Worm (Caenorhabditis elegans) whole organism, L4 larva: Measurements from ENCODE around the gene rep-1.

Source experiments
- F37D6.2 ChIP-seq: sonication (generic microtip); optimal IDR thresholded peaks from 2 replicates; lab custom pipeline; 2016; ENCODE audit warnings: mild to moderate bottlenecking, missing genetic modification characterization, missing compliant biosample characterization
- R02D3.7 ChIP-seq: fragments of 150-350 bp; sonication (generic microtip); optimal IDR thresholded peaks from 3 replicates; lab custom pipeline; 2014; ENCODE audit warnings: missing biosample characterization, missing genetic modification characterization
- T20F7.1 ChIP-seq: fragments of 200-800 bp; sonication (Bioruptor generic); optimal IDR thresholded peaks from 2 replicates; lab custom pipeline; 2018; ENCODE audit warnings: mild to moderate bottlenecking, missing genetic modification characterization, missing compliant biosample characterization
- T26A8.4 ChIP-seq: fragments of 200-800 bp; sonication (Bioruptor generic); IDR thresholded peaks from 2 replicates; pipeline ENCODE4 v1.3.6; 2022; ENCODE audit warnings: missing genetic modification characterization, missing compliant biosample characterization
- Y105C5A.15 ChIP-seq: fragments of 200-800 bp; sonication (Bioruptor generic); IDR thresholded peaks from 2 replicates; pipeline ENCODE4 v1.3.6; 2022; ENCODE audit warnings: missing genetic modification characterization, missing compliant biosample characterization
- Y5F2A.4 ChIP-seq: fragments of 200-800 bp; sonication (Bioruptor generic); optimal IDR thresholded peaks from 2 replicates; lab custom pipeline; 2018; ENCODE audit warnings: mild to moderate bottlenecking, missing genetic modification characterization, missing compliant biosample characterization
- ZK546.5 ChIP-seq, 2 experiments: sonication (generic microtip); optimal IDR thresholded peaks; 2 replicates each; lab custom pipeline; 2017; ENCODE audit warnings: missing biosample characterization in 2 of 2, missing genetic modification characterization in 2 of 2
- aha-1 ChIP-seq: fragments of 150-350 bp; peaks from one replicate; lab custom pipeline; 2014; ENCODE audit warnings: missing biosample characterization, missing genetic modification characterization
- aly-2 ChIP-seq: sonication (generic microtip); optimal IDR thresholded peaks from 2 replicates; lab custom pipeline; 2018; ENCODE audit warnings: missing biosample characterization, missing genetic modification characterization
- ama-1 ChIP-seq: fragments of 150-350 bp; optimal IDR thresholded peaks from 2 replicates; lab custom pipeline; 2014; ENCODE audit warnings: inconsistent platforms, mixed read lengths
- ceh-28 ChIP-seq: fragments of 150-350 bp; optimal IDR thresholded peaks from 2 replicates; lab custom pipeline; 2014; ENCODE audit warnings: missing biosample characterization, missing genetic modification reagents, missing genetic modification characterization
- ceh-32 ChIP-seq: sonication (generic microtip); optimal IDR thresholded peaks from 2 replicates; lab custom pipeline; 2016; ENCODE audit warnings: mild to moderate bottlenecking, missing genetic modification characterization, missing compliant biosample characterization; ENCODE audit not compliant: poor library complexity
- ceh-62 ChIP-seq: sonication (generic microtip); optimal IDR thresholded peaks from 2 replicates; lab custom pipeline; 2017; ENCODE audit warnings: missing biosample characterization, missing genetic modification characterization
- daf-19 ChIP-seq: fragments of 200-800 bp; sonication (Bioruptor generic); conservative IDR thresholded peaks from 2 replicates; pipeline ENCODE4 v1.3.6; 2022; ENCODE audit warnings: missing genetic modification characterization, missing compliant biosample characterization
- dmd-8 ChIP-seq: fragments of 200-800 bp; sonication (Bioruptor generic); IDR thresholded peaks from 2 replicates; pipeline ENCODE4 v1.3.6; 2022; ENCODE audit warnings: missing genetic modification characterization, missing compliant biosample characterization
- dmd-9 ChIP-seq: fragments of 200-800 bp; sonication (Bioruptor generic); IDR thresholded peaks from 2 replicates; pipeline ENCODE4 v1.3.6; 2022; ENCODE audit warnings: missing genetic modification reagents, missing genetic modification characterization, missing compliant biosample characterization
- dve-1 ChIP-seq: sonication (generic microtip); optimal IDR thresholded peaks from 2 replicates; lab custom pipeline; 2017; ENCODE audit warnings: antibody characterized with exemption, mild to moderate bottlenecking, missing genetic modification characterization, missing compliant biosample characterization; ENCODE audit not compliant: insufficient read depth
- egl-43 ChIP-seq: fragments of 200-800 bp; sonication (Bioruptor generic); IDR thresholded peaks from 2 replicates; pipeline ENCODE4 v1.3.6; 2022; ENCODE audit warnings: missing genetic modification reagents, missing genetic modification characterization, missing compliant biosample characterization
- fkh-10 ChIP-seq: fragments of 150-350 bp; optimal IDR thresholded peaks from 2 replicates; lab custom pipeline; 2014; ENCODE audit warnings: missing biosample characterization, missing genetic modification reagents, missing genetic modification characterization
- lim-7 ChIP-seq: fragments of 200-800 bp; sonication (Bioruptor generic); IDR thresholded peaks from 2 replicates; pipeline ENCODE4 v1.3.6; 2022; ENCODE audit warnings: missing genetic modification characterization, missing compliant biosample characterization
- lin-1 ChIP-seq: fragments of 200-800 bp; sonication (Bioruptor generic); IDR thresholded peaks from 2 replicates; pipeline ENCODE4 v1.3.6; 2022; ENCODE audit warnings: missing genetic modification reagents, missing genetic modification characterization, missing compliant biosample characterization
- lin-15B ChIP-seq: fragments of 150-350 bp; sonication (generic microtip); optimal IDR thresholded peaks from 3 replicates; lab custom pipeline; 2014; ENCODE audit warnings: missing biosample characterization, missing genetic modification characterization
- lin-29 ChIP-seq: fragments of 200-800 bp; sonication (Bioruptor generic); IDR thresholded peaks from 2 replicates; pipeline ENCODE4 v1.3.6; 2022; ENCODE audit warnings: missing genetic modification reagents, missing genetic modification characterization, missing compliant biosample characterization
- lin-39 ChIP-seq: fragments of 150-350 bp; optimal IDR thresholded peaks from 2 replicates; lab custom pipeline; 2014; ENCODE audit warnings: missing biosample characterization, missing genetic modification reagents, missing genetic modification characterization
- lsy-2 ChIP-seq, 2 experiments: fragments of 150-350 bp in 1 of 2; sonication (generic microtip) in 1 of 2; optimal IDR thresholded peaks; 2 replicates each; lab custom pipeline; 2014 to 2017; ENCODE audit warnings: missing biosample characterization in 2 of 2, missing genetic modification characterization in 2 of 2
- madf-5 ChIP-seq, 2 experiments: fragments of 200-800 bp; sonication (Bioruptor generic); IDR thresholded peaks; 2 replicates each; pipeline ENCODE4 v1.3.6; 2022; ENCODE audit warnings: missing compliant biosample characterization in 2 of 2, missing genetic modification characterization in 2 of 2
- mdl-1 ChIP-seq, 2 experiments: fragments of 150-350 bp in 1 of 2; sonication (generic microtip) in 1 of 2; optimal IDR thresholded peaks; 2 replicates each; lab custom pipeline; 2014 to 2017; ENCODE audit warnings: missing biosample characterization in 2 of 2, missing genetic modification characterization in 2 of 2
- mdt-29 ChIP-seq: fragments of 200-800 bp; sonication (Bioruptor generic); IDR thresholded peaks from 2 replicates; pipeline ENCODE4 v1.3.6; 2022; ENCODE audit warnings: missing genetic modification reagents, missing genetic modification characterization, missing compliant biosample characterization
- nhr-11 ChIP-seq: fragments of 150-350 bp; optimal IDR thresholded peaks from 2 replicates; lab custom pipeline; 2014; ENCODE audit warnings: missing biosample characterization, missing genetic modification characterization
- nhr-25 ChIP-seq: sonication (generic microtip); optimal IDR thresholded peaks from 2 replicates; lab custom pipeline; 2017; ENCODE audit warnings: missing genetic modification characterization, mild to moderate bottlenecking, missing compliant biosample characterization, antibody characterized with exemption, moderate library complexity, borderline replicate concordance; ENCODE audit not compliant: insufficient read depth
- nhr-28 ChIP-seq: fragments of 150-350 bp; optimal IDR thresholded peaks from 2 replicates; lab custom pipeline; 2014; ENCODE audit warnings: missing biosample characterization, missing genetic modification characterization
- nhr-42 ChIP-seq: fragments of 200-800 bp; sonication (Bioruptor generic); IDR thresholded peaks from 2 replicates; pipeline ENCODE4 v1.3.6; 2022; ENCODE audit warnings: missing genetic modification characterization, missing compliant biosample characterization
- nhr-48 ChIP-seq: sonication (generic microtip); optimal IDR thresholded peaks from 2 replicates; lab custom pipeline; 2016; ENCODE audit warnings: mild to moderate bottlenecking, missing genetic modification characterization, missing compliant biosample characterization
- nhr-77 ChIP-seq: fragments of 150-350 bp; optimal IDR thresholded peaks from 2 replicates; lab custom pipeline; 2014; ENCODE audit warnings: missing biosample characterization, missing genetic modification characterization
- pha-4 ChIP-seq, 2 experiments: fragments of 150-350 bp in 1 of 2; fragments of 200-800 bp in 1 of 2; sonication (Bioruptor generic) in 1 of 2; IDR thresholded peaks in 1 of 2; optimal IDR thresholded peaks in 1 of 2; 2 replicates each; pipeline versions ENCODE4 v1.3.6 to Lab custom; 2014 to 2022; ENCODE audit warnings: missing genetic modification characterization in 2 of 2, missing genetic modification reagents in 2 of 2, missing biosample characterization in 1 of 2, missing compliant biosample characterization in 1 of 2
- rbr-2 ChIP-seq: sonication (generic microtip); optimal IDR thresholded peaks from 2 replicates; lab custom pipeline; 2016; ENCODE audit warnings: missing genotype, missing genetic modification characterization, missing compliant biosample characterization
- saeg-2 ChIP-seq: fragments of 200-800 bp; sonication (Bioruptor generic); IDR thresholded peaks from 2 replicates; pipeline ENCODE4 v1.3.6; 2022; ENCODE audit warnings: missing genetic modification reagents, missing genetic modification characterization, missing compliant biosample characterization
- set-16 ChIP-seq: fragments of 200-800 bp; sonication (Bioruptor generic); IDR thresholded peaks from 2 replicates; pipeline ENCODE4 v1.3.6; 2022; ENCODE audit warnings: missing genetic modification reagents, missing genetic modification characterization, missing compliant biosample characterization
- skn-1 ChIP-seq: fragments of 150-350 bp; optimal IDR thresholded peaks from 2 replicates; lab custom pipeline; 2014; ENCODE audit warnings: missing biosample characterization, missing genetic modification characterization
- spr-1 ChIP-seq: sonication (generic microtip); optimal IDR thresholded peaks from 2 replicates; lab custom pipeline; 2016; ENCODE audit warnings: mild to moderate bottlenecking, missing genetic modification characterization, missing compliant biosample characterization
- tag-97 ChIP-seq: fragments of 200-800 bp; sonication (Bioruptor generic); IDR thresholded peaks from 2 replicates; pipeline ENCODE4 v1.3.6; 2022; ENCODE audit warnings: missing genetic modification characterization, missing compliant biosample characterization
- tra-1 ChIP-seq: fragments of 200-800 bp; sonication (Bioruptor generic); IDR thresholded peaks from 2 replicates; pipeline ENCODE4 v1.3.6; 2022; ENCODE audit warnings: missing genetic modification reagents, missing genetic modification characterization, missing compliant biosample characterization
- vab-7 ChIP-seq: fragments of 200-800 bp; sonication (Bioruptor generic); IDR thresholded peaks from 2 replicates; pipeline ENCODE4 v1.3.6; 2022; ENCODE audit warnings: missing genetic modification reagents, missing genetic modification characterization, missing compliant biosample characterization
- zag-1 ChIP-seq: fragments of 150-350 bp; optimal IDR thresholded peaks from 2 replicates; lab custom pipeline; 2014; ENCODE audit warnings: missing biosample characterization, missing genetic modification characterization
- zfp-2 ChIP-seq: sonication (generic microtip); optimal IDR thresholded peaks from 2 replicates; lab custom pipeline; 2016; ENCODE audit warnings: mild to moderate bottlenecking, missing genetic modification characterization, missing compliant biosample characterization
- zip-11 ChIP-seq: fragments of 200-800 bp; sonication (Bioruptor generic); IDR thresholded peaks from 2 replicates; pipeline ENCODE4 v1.3.6; 2022; ENCODE audit warnings: missing genetic modification characterization, missing compliant biosample characterization
- zip-2 ChIP-seq: fragments of 150-350 bp; optimal IDR thresholded peaks from 2 replicates; lab custom pipeline; 2014; ENCODE audit warnings: missing biosample characterization, missing genetic modification characterization
- ztf-11 ChIP-seq: fragments of 150-350 bp; optimal IDR thresholded peaks from 2 replicates; lab custom pipeline; 2014; ENCODE audit warnings: missing biosample characterization, missing genetic modification characterization

rep-1 gene

DNA sequence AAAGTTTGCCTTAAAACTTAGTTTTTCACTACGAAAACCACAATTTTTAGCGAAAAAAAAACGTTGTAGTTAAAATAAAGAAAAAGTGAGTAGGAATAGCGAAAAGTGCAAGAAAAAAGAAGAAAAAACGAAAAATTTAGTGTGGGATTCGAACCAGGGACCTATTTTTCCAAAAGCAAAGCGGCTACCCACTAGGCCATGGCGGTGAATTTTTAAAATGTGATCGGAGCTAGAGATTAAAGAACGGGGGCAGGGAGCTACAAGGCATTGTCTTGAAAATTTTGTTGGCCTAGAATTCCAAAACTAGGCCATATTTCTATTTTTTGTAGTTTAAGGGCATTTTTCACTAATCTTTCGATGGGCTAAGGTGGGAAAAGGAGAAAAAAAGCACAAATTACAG lies 33.7 kb downstream of the rep-1 start (continued):
- TF ChIP-seq vab-7 (GFP tag; lab: Robert Waterston, UW) (peak; percentile 41; the same call in 1 of the 2 replicates), set-16 (GFP tag; lab: Robert Waterston, UW) (no peak), dmd-8 (GFP tag; lab: Robert Waterston, UW) (no peak), fkh-10 (GFP tag; lab: Kevin White, UChicago) (no peak), ceh-62 (tag; lab: Kevin White, UChicago) (no peak), nhr-11 (no peak), daf-19 (GFP tag; lab: Robert Waterston, UW) (no peak), aha-1 (peak; percentile 39), Y105C5A.15 (0 out of 2 replicates have a peak, but pooled peaks have one; percentile 52), madf-5 (GFP tag; IDR thresholded peaks at IDR 0.05; lab: Robert Waterston, UW) (peak in 1 of 2 experiments; percentile 69; a peak in 1 of 4 replicates), saeg-2 (no peak), nhr-42 (GFP tag; lab: Robert Waterston, UW) (no peak), zip-11 (GFP tag; lab: Robert Waterston, UW) (no peak), aly-2 (tag; lab: Kevin White, UChicago) (no peak), nhr-28 (no peak), lim-7 (peak; percentile 65; the same call in 1 of the 2 replicates), mdt-29 (no peak), pha-4 (GFP tag; IDR thresholded peaks at IDR 0.05; lab: Robert Waterston, UW) (0 out of 2 replicates have a peak, but pooled peaks have one; percentile 52), pha-4 (tag; optimal IDR thresholded peaks at IDR 0.05; lab: Kevin White, UChicago) (no peak)
- TF ChIP-seq, all 104 proteins: peak for 16

- TF ChIP-seq lim-7 (peak; percentile 91), aly-2 (tag; lab: Kevin White, UChicago) (no peak), pha-4 (GFP tag; IDR thresholded peaks at IDR 0.05; lab: Robert Waterston, UW) (peak; percentile 91), pha-4 (tag; optimal IDR thresholded peaks at IDR 0.05; lab: Kevin White, UChicago) (no peak), lin-29 (GFP tag; lab: Robert Waterston, UW) (0 out of 2 replicates have a peak, but pooled peaks have one; percentile 48), lin-39 (tag; lab: Kevin White, UChicago) (no peak), R02D3.7 (no peak), dve-1 (peak; percentile 53), ZK546.5 (tag; optimal IDR thresholded peaks at IDR 0.05; lab: Kevin White, UChicago) (no peak), nhr-25 (tag; lab: Kevin White, UChicago) (no peak), tag-97 (GFP tag; lab: Robert Waterston, UW) (no peak), ceh-62 (tag; lab: Kevin White, UChicago) (no peak), ama-1 (lab: Kevin White, UChicago) (no peak), T26A8.4 (GFP tag; lab: Robert Waterston, UW) (peak; percentile 85), nhr-28 (no peak), zip-2 (tag; lab: Kevin White, UChicago) (no peak), ceh-32 (no peak), skn-1 (tag; lab: Kevin White, UChicago) (no peak), lsy-2 (tag; optimal IDR thresholded peaks at IDR 0.05; lab: Kevin White, UChicago) (peak in 1 of 2 experiments; percentile 36), Y5F2A.4 (peak; percentile 53), lin-1 (GFP tag; lab: Robert Waterston, UW) (peak; percentile 81), nhr-48 (tag; lab: Kevin White, UChicago) (peak; percentile 65), dmd-8 (GFP tag; lab: Robert Waterston, UW) (peak; percentile 88), tra-1 (GFP tag; lab: Robert Waterston, UW) (peak; percentile 79), mdl-1 (tag; optimal IDR thresholded peaks at IDR 0.05; lab: Kevin White, UChicago) (no peak), F37D6.2 (tag; lab: Kevin White, UChicago) (peak; percentile 52), rbr-2 (tag; lab: Kevin White, UChicago) (peak; percentile 50), egl-43 (peak; percentile 95), ceh-28 (tag; lab: Kevin White, UChicago) (no peak), zag-1 (tag; lab: Kevin White, UChicago) (no peak), spr-1 (tag; lab: Kevin White, UChicago) (peak; percentile 61), lin-15B (tag; lab: Kevin White, UChicago) (no peak), T20F7.1 (GFP tag; lab: Kevin White, UChicago) (no peak), zfp-2 (tag; lab: Kevin White, UChicago) (peak; percentile 33), nhr-77 (tag; lab: Kevin White, UChicago) (no peak), ztf-11 (tag; lab: Kevin White, UChicago) (no peak), dmd-9 (GFP tag; lab: Robert Waterston, UW) (0 out of 2 replicates have a peak, but pooled peaks have one; percentile 12), fkh-10 (GFP tag; lab: Kevin White, UChicago) (no peak), daf-19 (GFP tag; lab: Robert Waterston, UW) (peak; percentile 69; the same call in 1 of the 2 replicates)
These were observed 34.4 kb downstream of the rep-1 start, which contains the start of gene Y22D7AL.6 for ce11 chrIII:1604514-1604976. Gene Y22D7AL.6 (plus strand): TSS chrIII:1604926.
